Fruit fly (Drosophila melanogaster) whole organism, pupa: ENCODE results near the gene CG11986.

Experiments used
- CG10348 ChIP-seq: fragments of 200-800 bp; sonication (Bioruptor generic); IDR thresholded peaks from 2 replicates; pipeline ENCODE4 v1.3.6; 2022; ENCODE audit warnings: missing biosample characterization, missing genetic modification characterization
- CG14655 ChIP-seq: fragments of 200-800 bp; sonication (Bioruptor generic); optimal IDR thresholded peaks from 3 replicates; lab custom pipeline; 2017; ENCODE audit warnings: mild to moderate bottlenecking, missing biosample characterization, missing genetic modification reagents, missing genetic modification characterization
- CG8301 ChIP-seq: fragments of 200-800 bp; sonication (Bioruptor generic); optimal IDR thresholded peaks from 2 replicates; lab custom pipeline; 2018; ENCODE audit warnings: missing biosample characterization, mild to moderate bottlenecking, missing genetic modification characterization
- CG9948 ChIP-seq: fragments of 200-800 bp; sonication (Bioruptor generic); optimal IDR thresholded peaks from 2 replicates; lab custom pipeline; 2018; ENCODE audit warnings: missing biosample characterization, mild to moderate bottlenecking, missing genetic modification characterization, moderate library complexity
- EcR ChIP-seq: fragments of 200-800 bp; sonication (Bioruptor generic); optimal IDR thresholded peaks from 3 replicates; lab custom pipeline; 2019; ENCODE audit warnings: missing biosample characterization, missing genetic modification characterization, mild to moderate bottlenecking, moderate library complexity, missing genetic modification reagents
- Ets98B ChIP-seq: fragments of 200-800 bp; sonication (Bioruptor generic); IDR thresholded peaks from 2 replicates; pipeline ENCODE4 v1.3.6; 2022; ENCODE audit warnings: missing biosample characterization, missing genetic modification characterization
- Pif1A ChIP-seq: fragments of 200-800 bp; sonication (Bioruptor generic); optimal IDR thresholded peaks from 3 replicates; lab custom pipeline; 2016; ENCODE audit warnings: missing biosample characterization, missing genetic modification characterization
- Pif1B ChIP-seq: fragments of 200-800 bp; sonication (Bioruptor generic); optimal IDR thresholded peaks from 3 replicates; lab custom pipeline; 2016; ENCODE audit warnings: missing biosample characterization, missing genetic modification characterization

dm6 chr3R:9039448-9039847, 24.2 kb downstream of the CG11986 start, which contains the start of gene neur:
- TF ChIP-seq Pif1B (GFP tag; lab: Kevin White, UChicago): no peak
- TF ChIP-seq EcR (GFP tag; lab: Kevin White, UChicago): no peak
- TF ChIP-seq CG8301 (tag; lab: Kevin White, UChicago): no peak
- TF ChIP-seq Pif1A (GFP tag; lab: Kevin White, UChicago): no peak
- TF ChIP-seq CG10348 (GFP tag; lab: Robert Waterston, UW): no peak
- TF ChIP-seq CG14655 (GFP tag; lab: Kevin White, UChicago): no peak
- no peak for TF ChIP-seq CG9948 (tag; lab: Kevin White, UChicago)
- TF ChIP-seq Ets98B (GFP tag; lab: Robert Waterston, UW): no peak
